Fruit fly (Drosophila melanogaster) whole organism, larva: Measurements from ENCODE around the gene CG16820.

Source experiments
- noc ChIP-seq: fragments of 200-800 bp; sonication (Bioruptor generic); optimal IDR thresholded peaks from 3 replicates; lab custom pipeline; 2019; ENCODE audit warnings: missing biosample characterization, mild to moderate bottlenecking, missing genetic modification characterization, moderate library complexity

The CG16820 gene

dm6 chr2L:13289689-13290088 is 43.7 kb downstream of the CG16820 start, which contains the start of gene CG31729:
Gene CG31729, plus strand, starts transcription at chr2L:13289997.
- TF ChIP-seq noc (tag; lab: Kevin White, UChicago) = no peak

dm6 chr2L:13290276-13291065 is 44.4 kb downstream of the CG16820 start:
- peak; percentile 93 for TF ChIP-seq noc (tag; lab: Kevin White, UChicago)

dm6 chr2L:13291066-13291434 is 45.0 kb downstream of the CG16820 start:
- no peak for TF ChIP-seq noc (tag; lab: Kevin White, UChicago)

dm6 chr2L:13291960-13292487 is 46.0 kb downstream of the CG16820 start:
- no peak for TF ChIP-seq noc (tag; lab: Kevin White, UChicago)

- no peak for TF ChIP-seq noc (tag; lab: Kevin White, UChicago)
Measured at dm6 chr2L:13292626-13293025, 46.6 kb downstream of the CG16820 start, which contains the start of gene CG16824. Gene CG16824, plus strand, starts transcription at chr2L:13293009.

dm6 chr2L:13295978-13296702 is 50.1 kb downstream of the CG16820 start:
- TF ChIP-seq noc (tag; lab: Kevin White, UChicago) = no peak

- TF ChIP-seq noc (tag; lab: Kevin White, UChicago) = no peak
Measured at dm6 chr2L:13296703-13297230, 50.7 kb downstream of the CG16820 start.
